Worm (Caenorhabditis elegans): ENCODE results near the gene exos-4.1.

DNA sequence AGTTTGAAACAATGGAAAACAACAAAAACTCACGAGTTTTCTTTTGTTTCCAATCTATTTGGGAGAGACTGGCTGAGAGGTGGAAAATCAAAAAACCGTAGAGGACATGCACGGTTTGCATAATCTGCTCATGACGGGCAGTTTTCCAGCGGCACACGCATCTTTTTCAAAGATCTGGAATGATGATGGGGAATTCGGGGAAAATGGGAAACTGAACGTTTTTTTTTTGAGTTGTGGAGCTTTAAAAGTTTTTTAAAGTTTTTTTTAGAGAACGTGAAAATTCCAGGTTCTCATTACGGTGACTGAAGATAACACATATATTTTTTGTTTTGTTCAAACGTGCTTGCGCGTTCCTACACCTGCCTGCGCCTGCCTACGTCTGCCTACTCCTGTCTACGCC, 22.2 kb upstream of the exos-4.1 start, which contains the start of gene C39E9.7:
- TF ChIP-seq ceh-82 (tag; optimal IDR thresholded peaks at IDR 0.05) (no peak), R02D3.7 (tag; optimal IDR thresholded peaks at IDR 0.05) (no peak), crh-2 (tag; optimal IDR thresholded peaks at IDR 0.05) (no peak), unc-55 (GFP tag; optimal IDR thresholded peaks at IDR 0.05) (no peak), snpc-4 (tag; optimal IDR thresholded peaks at IDR 0.05) (no peak), nhr-77 (tag; optimal IDR thresholded peaks at IDR 0.05) (no peak), nhr-12 (tag; optimal IDR thresholded peaks at IDR 0.05) (no peak), fos-1 (tag; optimal IDR thresholded peaks at IDR 0.05) (no peak), nhr-10 (tag; optimal IDR thresholded peaks at IDR 0.05) (no peak)
